Fruit fly (Drosophila melanogaster): Measurements from ENCODE around the gene CG34382.

CG34382 gene

DNA sequence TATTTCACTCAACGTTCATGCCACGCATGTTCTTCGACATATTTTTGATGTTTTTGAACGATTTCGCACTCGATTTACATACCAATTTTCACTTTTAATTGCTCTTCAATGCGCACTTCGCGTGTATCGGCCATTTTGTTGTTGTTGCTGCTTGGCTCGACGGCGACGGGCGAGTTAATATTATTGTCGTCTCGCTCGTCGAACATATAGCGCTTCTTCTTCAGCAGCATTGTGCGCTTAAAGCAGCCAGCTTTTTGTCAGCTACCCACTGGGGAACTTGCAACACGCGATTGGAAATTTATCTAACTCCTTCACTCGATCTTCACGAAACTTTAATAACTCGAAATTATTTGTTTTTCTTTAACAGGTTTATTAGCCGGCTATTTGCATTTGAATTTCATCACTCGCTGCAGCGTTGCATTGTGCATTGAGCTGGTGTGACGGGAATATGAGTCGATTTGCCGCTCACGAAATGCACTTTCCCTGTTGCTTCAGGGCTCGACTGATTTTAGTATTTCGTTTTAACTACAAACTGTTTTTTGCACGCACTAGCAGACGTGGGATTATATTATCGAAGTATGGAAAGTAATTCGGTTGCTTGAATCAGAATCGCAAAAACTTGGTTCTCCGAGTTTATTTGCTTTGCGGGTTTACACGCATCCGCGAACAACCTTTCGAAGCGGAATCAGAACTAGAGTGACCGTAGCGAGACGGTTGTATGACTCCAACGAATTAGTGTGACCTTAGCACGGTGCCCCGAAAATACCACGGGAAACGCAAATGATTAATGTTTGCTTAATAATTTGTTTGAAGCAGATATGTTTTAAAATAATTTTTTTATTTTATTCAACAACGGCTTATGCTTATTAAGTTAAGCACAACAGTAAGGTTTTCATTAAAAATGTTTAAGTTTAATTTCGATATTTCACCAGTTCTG, 23.9 kb upstream of the CG34382 start, which contains the start of gene RasGAP1 (continued):
- TF ChIP-seq D (optimal IDR thresholded peaks at IDR 0.05) (peak; percentile 12), D (GFP tag; optimal IDR thresholded peaks at IDR 0.05) (no peak), vfl (GFP tag; optimal IDR thresholded peaks at IDR 0.05) (no peak), Ravus (GFP tag; IDR thresholded peaks at IDR 0.05) (no peak), CG4328 (GFP tag; optimal IDR thresholded peaks at IDR 0.05) (no peak), gcm (GFP tag; optimal IDR thresholded peaks at IDR 0.05) (no peak), ato (GFP tag; IDR thresholded peaks at IDR 0.05; ENCODE audit: partially characterized antibody) (no peak; the same call in 1 of the 2 replicates), Bdp1 (GFP tag; optimal IDR thresholded peaks at IDR 0.05) (no peak), danr (GFP tag; IDR thresholded peaks at IDR 0.05) (no peak), sug (tag; optimal IDR thresholded peaks at IDR 0.05) (peak; percentile 22), CG15073 (GFP tag; optimal IDR thresholded peaks at IDR 0.05) (no peak), ATbp (GFP tag; optimal IDR thresholded peaks at IDR 0.05) (peak; percentile 2), CG6254 (GFP tag; optimal IDR thresholded peaks at IDR 0.05) (peak; percentile 13), amos (GFP tag; IDR thresholded peaks at IDR 0.05; ENCODE audit: partially characterized antibody) (peak; percentile 46), chn (GFP tag; optimal IDR thresholded peaks at IDR 0.05) (peak; percentile 36), CG6175 (GFP tag; IDR thresholded peaks at IDR 0.05) (peak; percentile 100), CG6813 (GFP tag; optimal IDR thresholded peaks at IDR 0.05) (no peak), CG7963 (GFP tag; IDR thresholded peaks at IDR 0.05; ENCODE audit: partially characterized antibody) (0 out of 3 replicates have a peak, but pooled peaks have one; percentile 33), CG8290 (GFP tag; optimal IDR thresholded peaks at IDR 0.05) (no peak), CG8290 (tag; optimal IDR thresholded peaks at IDR 0.05) (peak; percentile 37 to 59), knrl (GFP tag; IDR thresholded peaks at IDR 0.05; ENCODE audit: partially characterized antibody) (peak; percentile 51; the same call in 1 of the 3 replicates), dmrt99B (tag; optimal IDR thresholded peaks at IDR 0.05) (no peak), ac (GFP tag; optimal IDR thresholded peaks at IDR 0.05) (no peak), gt (GFP tag; IDR thresholded peaks at IDR 0.05) (no peak), bab2 (GFP tag; optimal IDR thresholded peaks at IDR 0.05) (no peak), Med (GFP tag) (peak; percentile 71), ara (GFP tag; IDR thresholded peaks at IDR 0.05) (no peak), dpn (GFP tag; optimal IDR thresholded peaks at IDR 0.05) (no peak), CG2199 (GFP tag; IDR thresholded peaks at IDR 0.05) (0 out of 3 replicates have a peak, but pooled peaks have one; percentile 33), CG11398 (GFP tag; optimal IDR thresholded peaks at IDR 0.05) (no peak), sob (GFP tag; IDR thresholded peaks at IDR 0.05) (peak; percentile 26; the same call in 1 of the 2 replicates), Opbp (GFP tag; IDR thresholded peaks at IDR 0.05; ENCODE audit: partially characterized antibody) (peak; percentile 55; the same call in 2 of the 3 replicates), CG17612 (GFP tag; IDR thresholded peaks at IDR 0.05) (no peak), ab (GFP tag; optimal IDR thresholded peaks at IDR 0.05) (no peak), Blimp-1 (GFP tag; optimal IDR thresholded peaks at IDR 0.05) (peak; percentile 24), h (optimal IDR thresholded peaks at IDR 0.05) (no peak), CG9437 (GFP tag; optimal IDR thresholded peaks at IDR 0.05) (peak; percentile 2), Hmr (GFP tag; optimal IDR thresholded peaks at IDR 0.05) (peak; percentile 9), pho (GFP tag; optimal IDR thresholded peaks at IDR 0.05) (peak; percentile 5), bsh (GFP tag; optimal IDR thresholded peaks at IDR 0.05) (no peak), Scr (GFP tag; IDR thresholded peaks at IDR 0.05; ENCODE audit: partially characterized antibody) (0 out of 2 replicates have a peak, but pooled peaks have one; percentile 36), jing (GFP tag; optimal IDR thresholded peaks at IDR 0.05) (no peak), sna (GFP tag; IDR thresholded peaks at IDR 0.05; ENCODE audit: partially characterized antibody) (no peak), YL-1 (GFP tag; optimal IDR thresholded peaks at IDR 0.05) (no peak), Lpt (GFP tag; optimal IDR thresholded peaks at IDR 0.05) (no peak), Mes4 (GFP tag; optimal IDR thresholded peaks at IDR 0.05) (no peak), E2f2 (GFP tag; IDR thresholded peaks at IDR 0.05) (no peak), hth (optimal IDR thresholded peaks at IDR 0.05) (no peak), sd (tag; optimal IDR thresholded peaks at IDR 0.05) (no peak)
